Fruit fly (Drosophila melanogaster) whole organism, wandering third instar larva: Measurements from ENCODE around the gene CG6296.
A peak's percentile ranks its signal among the peaks of the same experiment; 100 is the strongest.

Experiments
- Myc ChIP-seq: fragments of >200 bp; optimal IDR thresholded peaks from 2 replicates; lab custom pipeline; 2017
- brk ChIP-seq: fragments of 200-800 bp; sonication (Bioruptor generic); optimal IDR thresholded peaks from 2 replicates; lab custom pipeline; 2016; ENCODE audit warnings: missing biosample characterization, mild to moderate bottlenecking, missing genetic modification characterization
- ey ChIP-seq: fragments of 200-800 bp; sonication (Bioruptor generic); optimal IDR thresholded peaks from 2 replicates; lab custom pipeline; 2016; ENCODE audit warnings: missing biosample characterization, missing genetic modification characterization
- woc ChIP-seq: sonication (Bioruptor generic); optimal IDR thresholded peaks from 2 replicates; lab custom pipeline; 2016; ENCODE audit warnings: missing biosample characterization, mild to moderate bottlenecking, missing genetic modification characterization

- TF ChIP-seq brk (GFP tag; lab: Kevin White, UChicago): peak; percentile 25
- no peak for TF ChIP-seq Myc (lab: Kevin White, UChicago)
- no peak for TF ChIP-seq woc (GFP tag; lab: Kevin White, UChicago)
- TF ChIP-seq ey (GFP tag; lab: Kevin White, UChicago): no peak
Measured at dm6 chr3R:26964452-26965133, 40.7 kb downstream of the CG6296 start, which contains the start of gene Tsp97E.
